Fruit fly (Drosophila melanogaster): ENCODE measurements around the gene Tektin-A.

dm6 chr2L:15893711-15894110 lies 39.8 kb downstream of the Tektin-A start, which contains the start of gene Tep1:
- TF ChIP-seq psq (optimal IDR thresholded peaks at IDR 0.05), result no peak
- no peak for TF ChIP-seq usp (GFP tag; optimal IDR thresholded peaks at IDR 0.05)
